Worm (Caenorhabditis elegans): ENCODE results near the gene wht-8.

ce11 chrIII:11244820-11245219 lies 26.2 kb downstream of the wht-8 start, which contains the start of gene rsks-1:
- no peak for TF ChIP-seq pag-3 (tag; optimal IDR thresholded peaks at IDR 0.05; ENCODE audit: borderline replicate concordance, insufficient read depth)
- TF ChIP-seq lin-13 (GFP tag; optimal IDR thresholded peaks at IDR 0.05), result no peak
- no peak for TF ChIP-seq alr-1 (tag; optimal IDR thresholded peaks at IDR 0.05; ENCODE audit: borderline replicate concordance)
